Fruit fly (Drosophila melanogaster): ENCODE results near the gene CG7573.

Gene CG7573

dm6 chr3L:11318532-11319170, 7.1 kb downstream of the CG7573 start:
- peak; percentile 91 for TF ChIP-seq CG4820 (GFP tag; optimal IDR thresholded peaks at IDR 0.05)
- TF ChIP-seq CG9727 (GFP tag; optimal IDR thresholded peaks at IDR 0.05), result peak; percentile 74
- peak; percentile 71 for TF ChIP-seq CG5180 (GFP tag; optimal IDR thresholded peaks at IDR 0.05)
- peak; percentile 74 for TF ChIP-seq CG11398 (GFP tag; optimal IDR thresholded peaks at IDR 0.05)
- TF ChIP-seq sens-2 (GFP tag; IDR thresholded peaks at IDR 0.05), result peak; percentile 79
- TF ChIP-seq CG14860 (GFP tag; IDR thresholded peaks at IDR 0.05; ENCODE audit: partially characterized antibody), result no peak
- peak; percentile 81 for TF ChIP-seq CG2889 (GFP tag; IDR thresholded peaks at IDR 0.05)
- TF ChIP-seq CG1233 (GFP tag; optimal IDR thresholded peaks at IDR 0.05), result peak; percentile 83
- peak; percentile 91 for TF ChIP-seq nmo (GFP tag; optimal IDR thresholded peaks at IDR 0.05)
- no peak for TF ChIP-seq Lpt (GFP tag; optimal IDR thresholded peaks at IDR 0.05)
- peak; percentile 75 for TF ChIP-seq CG16779 (GFP tag; IDR thresholded peaks at IDR 0.05)
- TF ChIP-seq CG13296 (GFP tag; optimal IDR thresholded peaks at IDR 0.05), result peak; percentile 81
- no peak for TF ChIP-seq HmgD (GFP tag; optimal IDR thresholded peaks at IDR 0.05)
- peak; percentile 89 for TF ChIP-seq CG4730 (GFP tag; IDR thresholded peaks at IDR 0.05)
- TF ChIP-seq CG11696 (GFP tag; IDR thresholded peaks at IDR 0.05), result peak; percentile 88
- TF ChIP-seq sc (optimal IDR thresholded peaks at IDR 0.05), result no peak
- peak; percentile 61 for TF ChIP-seq sc (GFP tag; optimal IDR thresholded peaks at IDR 0.05)
- peak; percentile 70 for TF ChIP-seq CG7556 (GFP tag; optimal IDR thresholded peaks at IDR 0.05)
- peak; percentile 11 for TF ChIP-seq CG9797 (GFP tag; optimal IDR thresholded peaks at IDR 0.05)
- peak; percentile 71; the same call in 1 of the 3 replicates for TF ChIP-seq C15 (GFP tag; IDR thresholded peaks at IDR 0.05)
- TF ChIP-seq CG17359 (tag; optimal IDR thresholded peaks at IDR 0.05), result peak; percentile 90
- TF ChIP-seq CG31388 (GFP tag; optimal IDR thresholded peaks at IDR 0.05), result peak; percentile 79
- TF ChIP-seq gfzf (GFP tag; optimal IDR thresholded peaks at IDR 0.05), result peak; percentile 3
- TF ChIP-seq CG7372 (GFP tag; IDR thresholded peaks at IDR 0.05), result peak; percentile 81
- TF ChIP-seq shn (GFP tag; optimal IDR thresholded peaks at IDR 0.05), result peak; percentile 52
- TF ChIP-seq prd (optimal IDR thresholded peaks at IDR 0.05), result no peak
- peak; percentile 95 for TF ChIP-seq prd (GFP tag; IDR thresholded peaks at IDR 0.05)
- peak; percentile 60 for TF ChIP-seq pho (GFP tag; optimal IDR thresholded peaks at IDR 0.05)
- peak; percentile 91 for TF ChIP-seq CG2678 (tag; optimal IDR thresholded peaks at IDR 0.05)
- peak; percentile 76 for TF ChIP-seq kah (GFP tag; optimal IDR thresholded peaks at IDR 0.05)
- TF ChIP-seq hth (optimal IDR thresholded peaks at IDR 0.05), result no peak
- peak; percentile 70 for TF ChIP-seq cas (GFP tag; IDR thresholded peaks at IDR 0.05)
- peak; percentile 41 for TF ChIP-seq CG12299 (tag; optimal IDR thresholded peaks at IDR 0.05)
- peak; percentile 76 for TF ChIP-seq CG1602 (GFP tag; optimal IDR thresholded peaks at IDR 0.05)
- peak; percentile 91 for TF ChIP-seq sim (GFP tag; IDR thresholded peaks at IDR 0.05)
- TF ChIP-seq ATbp (GFP tag; optimal IDR thresholded peaks at IDR 0.05), result peak; percentile 83
- peak; percentile 82 for TF ChIP-seq lilli (GFP tag; optimal IDR thresholded peaks at IDR 0.05)
- peak; percentile 89 for TF ChIP-seq ase (GFP tag; IDR thresholded peaks at IDR 0.05)
- peak; percentile 89 for TF ChIP-seq CG12219 (GFP tag; optimal IDR thresholded peaks at IDR 0.05)
- peak; percentile 83 for TF ChIP-seq CG8944 (GFP tag; optimal IDR thresholded peaks at IDR 0.05)
- TF ChIP-seq D19A (tag; optimal IDR thresholded peaks at IDR 0.05), result peak; percentile 85
- no peak for TF ChIP-seq Hey (tag; optimal IDR thresholded peaks at IDR 0.05)
- no peak for TF ChIP-seq HLH4C (GFP tag; IDR thresholded peaks at IDR 0.05; ENCODE audit: partially characterized antibody)
- no peak for TF ChIP-seq Dfd (GFP tag; optimal IDR thresholded peaks at IDR 0.05)
- peak; percentile 89 for TF ChIP-seq NfI (GFP tag; optimal IDR thresholded peaks at IDR 0.05)
- TF ChIP-seq Sin3A (optimal IDR thresholded peaks at IDR 0.05), result no peak
- TF ChIP-seq CG1529 (GFP tag; optimal IDR thresholded peaks at IDR 0.05), result peak; percentile 79
- TF ChIP-seq slou (GFP tag; optimal IDR thresholded peaks at IDR 0.05), result peak; percentile 48
- TF ChIP-seq CG10274 (GFP tag; optimal IDR thresholded peaks at IDR 0.05), result peak; percentile 73
- TF ChIP-seq CG13287 (GFP tag; IDR thresholded peaks at IDR 0.05; ENCODE audit: partially characterized antibody), result no peak
- TF ChIP-seq CG2712 (tag; optimal IDR thresholded peaks at IDR 0.05), result peak; percentile 90

Measured in whole organism, embryonic.